Worm (Caenorhabditis elegans): ENCODE measurements around the gene C43C3.4.

- TF ChIP-seq W03F9.2 (tag; optimal IDR thresholded peaks at IDR 0.05), result no peak
- TF ChIP-seq him-1 (tag; optimal IDR thresholded peaks at IDR 0.05), result no peak
These were observed 44.4 kb upstream of the C43C3.4 start for ce11 chrX:9719070-9719469.

All from whole organism, L4/young adult.